Fruit fly (Drosophila melanogaster) whole organism, embryonic: ENCODE measurements around the gene Enoph.

Source experiments
- Atf6 ChIP-seq: fragments of 200-800 bp; sonication (Bioruptor generic); IDR thresholded peaks from 2 replicates; pipeline ENCODE4 v1.3.6; 2022; ENCODE audit warnings: missing biosample characterization, missing genetic modification characterization
- CG10321 ChIP-seq: fragments of 200-800 bp; sonication (Bioruptor generic); IDR thresholded peaks from 2 replicates; pipeline ENCODE4 v1.3.6; 2022; ENCODE audit warnings: missing biosample characterization, missing genetic modification characterization
- CG10565 ChIP-seq: fragments of 200-800 bp; sonication (Bioruptor generic); optimal IDR thresholded peaks from 3 replicates; lab custom pipeline; 2016; ENCODE audit warnings: missing biosample characterization, mild to moderate bottlenecking, missing genetic modification characterization
- CG12769 ChIP-seq: fragments of 200-800 bp; sonication (Bioruptor generic); optimal IDR thresholded peaks from 2 replicates; lab custom pipeline; 2019; ENCODE audit warnings: missing biosample characterization, mild to moderate bottlenecking, missing genetic modification characterization, moderate library complexity
- CG14710 ChIP-seq: fragments of 200-800 bp; sonication (Bioruptor generic); optimal IDR thresholded peaks from 3 replicates; lab custom pipeline; 2019; ENCODE audit warnings: missing biosample characterization, mild to moderate bottlenecking, missing genetic modification characterization, moderate library complexity
- CG1647 ChIP-seq: fragments of 200-800 bp; sonication (Bioruptor generic); optimal IDR thresholded peaks from 3 replicates; lab custom pipeline; 2016; ENCODE audit warnings: missing biosample characterization, missing genetic modification characterization
- CG17359 ChIP-seq: fragments of 200-800 bp; sonication (Bioruptor generic); optimal IDR thresholded peaks from 3 replicates; lab custom pipeline; 2018; ENCODE audit warnings: missing biosample characterization, mild to moderate bottlenecking, missing genetic modification characterization, moderate library complexity
- CG17829 ChIP-seq: fragments of 200-800 bp; optimal IDR thresholded peaks from 2 replicates; lab custom pipeline; 2019; ENCODE audit warnings: missing biosample characterization, mild to moderate bottlenecking, missing genetic modification characterization, moderate library complexity
- CG2116 ChIP-seq: fragments of 200-800 bp; sonication (Bioruptor generic); optimal IDR thresholded peaks from 3 replicates; lab custom pipeline; 2018; ENCODE audit warnings: missing biosample characterization, mild to moderate bottlenecking, missing genetic modification characterization
- CG31365 ChIP-seq: fragments of 200-800 bp; sonication (Bioruptor generic); optimal IDR thresholded peaks from 2 replicates; lab custom pipeline; 2018; ENCODE audit warnings: missing biosample characterization, mild to moderate bottlenecking, missing genetic modification characterization
- CG6272 ChIP-seq: fragments of 200-800 bp; sonication (Bioruptor generic); IDR thresholded peaks from 2 replicates; pipeline ENCODE4 v1.3.6; 2022; ENCODE audit warnings: missing biosample characterization, missing genetic modification characterization
- CG6791 ChIP-seq: fragments of 200-800 bp; sonication (Bioruptor generic); IDR thresholded peaks from 3 replicates; pipeline ENCODE4 v1.3.6; 2022; ENCODE audit warnings: missing biosample characterization, missing genetic modification characterization; ENCODE audit not compliant: partially characterized antibody
- CG7556 ChIP-seq: fragments of 200-800 bp; sonication (Bioruptor generic); optimal IDR thresholded peaks from 2 replicates; lab custom pipeline; 2017; ENCODE audit warnings: missing biosample characterization, mild to moderate bottlenecking, missing genetic modification characterization
- CG7963 ChIP-seq: fragments of 200-800 bp; sonication (Bioruptor generic); IDR thresholded peaks from 3 replicates; pipeline ENCODE4 v1.3.6; 2022; ENCODE audit warnings: missing biosample characterization, missing genetic modification characterization; ENCODE audit not compliant: partially characterized antibody
- Chrac-16 ChIP-seq: fragments of 200-800 bp; sonication (Bioruptor generic); optimal IDR thresholded peaks from 3 replicates; lab custom pipeline; 2016; ENCODE audit warnings: missing biosample characterization, missing genetic modification characterization
- CrebB ChIP-seq: fragments of 200-800 bp; sonication (Bioruptor generic); optimal IDR thresholded peaks from 3 replicates; lab custom pipeline; 2018; ENCODE audit warnings: missing biosample characterization, mild to moderate bottlenecking, missing genetic modification characterization
- Dll ChIP-seq: fragments of 200-800 bp; sonication (Bioruptor generic); IDR thresholded peaks from 4 replicates; pipeline ENCODE4 v1.3.6; 2022; ENCODE audit warnings: missing biosample characterization, missing genetic modification characterization; ENCODE audit not compliant: partially characterized antibody
- Dref ChIP-seq: fragments of 200-800 bp; sonication (Bioruptor generic); IDR thresholded peaks from 2 replicates; pipeline ENCODE4 v1.3.6; 2022; ENCODE audit warnings: missing biosample characterization, missing genetic modification characterization
- HLH4C ChIP-seq: fragments of 200-800 bp; sonication (Bioruptor generic); IDR thresholded peaks from 3 replicates; pipeline ENCODE4 v1.3.6; 2022; ENCODE audit warnings: missing biosample characterization, missing genetic modification characterization; ENCODE audit not compliant: partially characterized antibody
- HmgD ChIP-seq: fragments of 200-800 bp; sonication (Bioruptor generic); optimal IDR thresholded peaks from 3 replicates; lab custom pipeline; 2016; ENCODE audit warnings: missing biosample characterization, missing genetic modification characterization
- Hmr ChIP-seq: fragments of 200-800 bp; sonication (Bioruptor generic); optimal IDR thresholded peaks from 3 replicates; lab custom pipeline; 2017; ENCODE audit warnings: mild to moderate bottlenecking, missing biosample characterization, missing genetic modification reagents, missing genetic modification characterization
- Hr3 ChIP-seq: fragments of 200-800 bp; sonication (Bioruptor generic); optimal IDR thresholded peaks from 3 replicates; lab custom pipeline; 2016; ENCODE audit warnings: missing biosample characterization, missing genetic modification characterization
- Jarid2 ChIP-seq: fragments of 200-800 bp; sonication (Bioruptor generic); optimal IDR thresholded peaks from 3 replicates; lab custom pipeline; 2017; ENCODE audit warnings: mild to moderate bottlenecking, missing biosample characterization, missing genetic modification reagents, missing genetic modification characterization
- MESR4 ChIP-seq: fragments of 200-800 bp; sonication (Bioruptor generic); optimal IDR thresholded peaks from 2 replicates; lab custom pipeline; 2018; ENCODE audit warnings: missing biosample characterization, mild to moderate bottlenecking, missing genetic modification characterization, moderate library complexity
- Mrtf ChIP-seq: fragments of 200-800 bp; sonication (Bioruptor generic); IDR thresholded peaks from 3 replicates; pipeline ENCODE4 v1.3.6; 2022; ENCODE audit warnings: missing biosample characterization, missing genetic modification characterization
- Nf-YC ChIP-seq: fragments of 200-800 bp; optimal IDR thresholded peaks from 3 replicates; lab custom pipeline; 2019; ENCODE audit warnings: missing biosample characterization, mild to moderate bottlenecking, missing genetic modification characterization, moderate library complexity
- NfI ChIP-seq: fragments of 200-800 bp; sonication (Bioruptor generic); optimal IDR thresholded peaks from 3 replicates; lab custom pipeline; 2018; ENCODE audit warnings: missing biosample characterization, mild to moderate bottlenecking, missing genetic modification characterization, moderate library complexity
- Ravus ChIP-seq: fragments of 200-800 bp; sonication (Bioruptor generic); IDR thresholded peaks from 2 replicates; pipeline ENCODE4 v1.3.6; 2022; ENCODE audit warnings: missing biosample characterization, missing genetic modification characterization
- Rfx ChIP-seq: fragments of 200-800 bp; sonication (Bioruptor generic); IDR thresholded peaks from 2 replicates; pipeline ENCODE4 v1.3.6; 2022; ENCODE audit warnings: missing biosample characterization, missing genetic modification characterization
- Xbp1 ChIP-seq: fragments of 200-800 bp; sonication (Bioruptor generic); optimal IDR thresholded peaks from 3 replicates; lab custom pipeline; 2016; ENCODE audit warnings: missing biosample characterization, mild to moderate bottlenecking, missing genetic modification characterization
- bigmax ChIP-seq: fragments of 200-800 bp; sonication (Bioruptor generic); optimal IDR thresholded peaks from 2 replicates; lab custom pipeline; 2018; ENCODE audit warnings: missing biosample characterization, mild to moderate bottlenecking, missing genetic modification characterization
- cad ChIP-seq: fragments of >200 bp; optimal IDR thresholded peaks from 2 replicates; lab custom pipeline; 2017; ENCODE audit warnings: missing biosample characterization, missing genetic modification characterization
- cg ChIP-seq: fragments of 200-800 bp; sonication (Bioruptor generic); optimal IDR thresholded peaks from 3 replicates; lab custom pipeline; 2019; ENCODE audit warnings: missing biosample characterization, mild to moderate bottlenecking, missing genetic modification characterization, moderate library complexity
- chif ChIP-seq, 2 experiments: fragments of 200-800 bp; sonication (Bioruptor generic); optimal IDR thresholded peaks; 3 replicates each; lab custom pipeline; 2016; ENCODE audit warnings: missing biosample characterization in 2 of 2, missing genetic modification characterization in 2 of 2
- chinmo ChIP-seq: fragments of 200-800 bp; sonication (Bioruptor generic); IDR thresholded peaks from 4 replicates; pipeline ENCODE4 v1.3.6; 2022; ENCODE audit warnings: missing biosample characterization, missing genetic modification characterization; ENCODE audit not compliant: partially characterized antibody
- crp ChIP-seq, 2 experiments: fragments of 200-800 bp; sonication (Bioruptor generic); optimal IDR thresholded peaks; 2 replicates in 1 of 2; 3 replicates in 1 of 2; lab custom pipeline; 2017; ENCODE audit warnings: missing biosample characterization in 2 of 2, missing genetic modification characterization in 2 of 2, mild to moderate bottlenecking in 1 of 2, moderate library complexity in 1 of 2
- gsb-n ChIP-seq: fragments of 200-800 bp; sonication (Bioruptor generic); optimal IDR thresholded peaks from 3 replicates; lab custom pipeline; 2018; ENCODE audit warnings: missing biosample characterization, mild to moderate bottlenecking, missing genetic modification characterization
- h ChIP-seq: fragments of >200 bp; optimal IDR thresholded peaks from 2 replicates; lab custom pipeline; 2017
- jing ChIP-seq: fragments of 200-800 bp; sonication (Bioruptor generic); optimal IDR thresholded peaks from 2 replicates; lab custom pipeline; 2018; ENCODE audit warnings: missing biosample characterization, mild to moderate bottlenecking, missing genetic modification characterization
- kay ChIP-seq: fragments of 200-800 bp; sonication (Bioruptor generic); optimal IDR thresholded peaks from 2 replicates; lab custom pipeline; 2016; ENCODE audit warnings: missing biosample characterization, missing genetic modification characterization
- lola ChIP-seq, 3 experiments: fragments of >200 bp in 2 of 3; fragments of 200-800 bp in 1 of 3; sonication (Bioruptor generic) in 1 of 3; optimal IDR thresholded peaks; 2 replicates each; lab custom pipeline; 2017 to 2019; ENCODE audit warnings: missing biosample characterization in 3 of 3, missing genetic modification characterization in 3 of 3, mild to moderate bottlenecking in 1 of 3, moderate library complexity in 1 of 3
- nerfin-2 ChIP-seq: fragments of 200-800 bp; sonication (Bioruptor generic); IDR thresholded peaks from 2 replicates; pipeline ENCODE4 v1.3.6; 2022; ENCODE audit warnings: missing biosample characterization, missing genetic modification characterization; ENCODE audit not compliant: partially characterized antibody
- pan ChIP-seq, 4 experiments: fragments of >200 bp in 3 of 4; fragments of 200-800 bp in 1 of 4; sonication (Bioruptor generic) in 1 of 4; optimal IDR thresholded peaks in 3 of 4; IDR thresholded peaks in 1 of 4; 2 replicates each; pipeline versions ENCODE4 v1.3.6 to Lab custom; 2017 to 2022; ENCODE audit warnings: missing biosample characterization in 2 of 4, missing genetic modification characterization in 2 of 4, mixed read lengths in 1 of 4
- salm ChIP-seq: fragments of 200-800 bp; sonication (Bioruptor generic); optimal IDR thresholded peaks from 2 replicates; lab custom pipeline; 2018; ENCODE audit warnings: missing biosample characterization, mild to moderate bottlenecking, missing genetic modification characterization
- schlank ChIP-seq: fragments of 200-800 bp; sonication (Bioruptor generic); optimal IDR thresholded peaks from 2 replicates; lab custom pipeline; 2018; ENCODE audit warnings: missing biosample characterization, mild to moderate bottlenecking, missing genetic modification characterization
- sim ChIP-seq: fragments of 200-800 bp; sonication (Bioruptor generic); IDR thresholded peaks from 2 replicates; pipeline ENCODE4 v1.3.6; 2022; ENCODE audit warnings: missing biosample characterization, missing genetic modification characterization
- ssp ChIP-seq: fragments of 200-800 bp; sonication (Bioruptor generic); IDR thresholded peaks from 2 replicates; pipeline ENCODE4 v1.3.6; 2022; ENCODE audit warnings: missing biosample characterization, missing genetic modification characterization
- tio ChIP-seq: fragments of 200-800 bp; sonication (Bioruptor generic); optimal IDR thresholded peaks from 2 replicates; lab custom pipeline; 2017; ENCODE audit warnings: missing biosample characterization, missing genetic modification characterization, inconsistent platforms

Gene Enoph

dm6 chr3R:5251243-5251865 is 5.1 kb downstream of the Enoph start, which contains the start of gene CtsF (continued):
- TF ChIP-seq CG7556 (peak; percentile 6), ssp (GFP tag; lab: Robert Waterston, UW) (0 out of 2 replicates have a peak, but pooled peaks have one; percentile 20), Mrtf (0 out of 3 replicates have a peak, but pooled peaks have one; percentile 17), CG2116 (GFP tag; lab: Kevin White, UChicago) (peak; percentile 86), CG7963 (GFP tag; lab: Robert Waterston, UW) (peak; percentile 99), HmgD (GFP tag; lab: Kevin White, UChicago) (peak; percentile 30), Xbp1 (GFP tag; lab: Kevin White, UChicago) (peak; percentile 12), HLH4C (GFP tag; lab: Robert Waterston, UW) (peak; percentile 100), CG17829 (tag; lab: Kevin White, UChicago) (peak; percentile 54), CG6272 (GFP tag; lab: Robert Waterston, UW) (no peak), MESR4 (GFP tag; lab: Kevin White, UChicago) (peak; percentile 90), CG12769 (tag; lab: Kevin White, UChicago) (peak; percentile 84), jing (GFP tag; lab: Kevin White, UChicago) (no peak), tio (GFP tag; lab: Kevin White, UChicago) (no peak), lola (GFP tag; optimal IDR thresholded peaks at IDR 0.05; lab: Kevin White, UChicago) (no peak), Hmr (GFP tag; lab: Kevin White, UChicago) (peak; percentile 67), Atf6 (GFP tag; lab: Robert Waterston, UW) (peak; percentile 43; the same call in 1 of the 2 replicates), NfI (GFP tag; lab: Kevin White, UChicago) (peak; percentile 4), Rfx (GFP tag; lab: Robert Waterston, UW) (peak; percentile 60), Jarid2 (GFP tag; lab: Kevin White, UChicago) (peak; percentile 61), CG10565 (GFP tag; lab: Kevin White, UChicago) (no peak), CG10321 (GFP tag; lab: Robert Waterston, UW) (peak; percentile 62), schlank (tag; lab: Kevin White, UChicago) (no peak), bigmax (GFP tag; lab: Kevin White, UChicago) (peak; percentile 99), CG17359 (no peak), gsb-n (peak; percentile 6), salm (no peak), CG31365 (tag; lab: Kevin White, UChicago) (no peak), CG14710 (tag; lab: Kevin White, UChicago) (peak; percentile 47), nerfin-2 (peak; percentile 100), Hr3 (GFP tag; lab: Kevin White, UChicago) (no peak), pan (optimal IDR thresholded peaks at IDR 0.05; lab: Kevin White, UChicago) (no peak), pan (GFP tag; optimal IDR thresholded peaks at IDR 0.05 in 1 of 2, IDR thresholded peaks at IDR 0.05 in 1 of 2) (peak in 1 of 2 experiments; percentile 19), cad (GFP tag; lab: Kevin White, UChicago) (no peak), Nf-YC (tag; lab: Kevin White, UChicago) (peak; percentile 49), Dll (GFP tag; lab: Robert Waterston, UW) (peak; percentile 98), crp (GFP tag; optimal IDR thresholded peaks at IDR 0.05; lab: Kevin White, UChicago) (peak in 1 of 2 experiments; percentile 67), h (no peak), chinmo (GFP tag; lab: Robert Waterston, UW) (peak; percentile 97), CrebB (tag; lab: Kevin White, UChicago) (peak; percentile 28), CG1647 (GFP tag; lab: Kevin White, UChicago) (no peak), Ravus (GFP tag; lab: Robert Waterston, UW) (no peak), Dref (peak; percentile 100), cg (GFP tag; lab: Kevin White, UChicago) (peak; percentile 98), sim (GFP tag; lab: Robert Waterston, UW) (no peak), kay (peak; percentile 77), chif (GFP tag; optimal IDR thresholded peaks at IDR 0.05; lab: Kevin White, UChicago) (no peak), CG6791 (GFP tag; lab: Robert Waterston, UW) (peak; percentile 100), Chrac-16 (GFP tag; lab: Kevin White, UChicago) (no peak)
